Fruit fly (Drosophila melanogaster) whole organism, embryonic: Measurements from ENCODE around the gene CG1273.
A peak's percentile ranks its signal among the peaks of the same experiment; 100 is the strongest.

Experiments
- Adf1 ChIP-seq: fragments of 200-800 bp; sonication (Bioruptor generic); IDR thresholded peaks from 2 replicates; pipeline ENCODE4 v1.3.6; 2022; ENCODE audit warnings: missing biosample characterization, missing genetic modification characterization
- CG10462 ChIP-seq: fragments of 200-800 bp; sonication (Bioruptor generic); optimal IDR thresholded peaks from 2 replicates; lab custom pipeline; 2016; ENCODE audit warnings: missing biosample characterization, missing genetic modification characterization
- CG11247 ChIP-seq: fragments of 200-800 bp; sonication (Bioruptor generic); IDR thresholded peaks from 2 replicates; pipeline ENCODE4 v1.3.6; 2022; ENCODE audit warnings: missing biosample characterization, missing genetic modification characterization
- CG13287 ChIP-seq: fragments of 200-800 bp; sonication (Bioruptor generic); IDR thresholded peaks from 2 replicates; pipeline ENCODE4 v1.3.6; 2022; ENCODE audit warnings: missing biosample characterization, missing genetic modification characterization; ENCODE audit not compliant: partially characterized antibody
- CG13894 ChIP-seq: fragments of 200-800 bp; sonication (Bioruptor generic); optimal IDR thresholded peaks from 3 replicates; lab custom pipeline; 2018; ENCODE audit warnings: missing biosample characterization, mild to moderate bottlenecking, missing genetic modification characterization, moderate library complexity
- CG14710 ChIP-seq: fragments of 200-800 bp; sonication (Bioruptor generic); optimal IDR thresholded peaks from 3 replicates; lab custom pipeline; 2019; ENCODE audit warnings: missing biosample characterization, mild to moderate bottlenecking, missing genetic modification characterization, moderate library complexity
- CG2875 ChIP-seq: fragments of 200-800 bp; sonication (Bioruptor generic); optimal IDR thresholded peaks from 2 replicates; lab custom pipeline; 2017; ENCODE audit warnings: missing biosample characterization, mild to moderate bottlenecking, missing genetic modification characterization, missing genetic modification reagents
- CG31441 ChIP-seq: fragments of 200-800 bp; sonication (Bioruptor generic); IDR thresholded peaks from 2 replicates; pipeline ENCODE4 v1.3.6; 2022; ENCODE audit warnings: missing biosample characterization, missing genetic modification characterization
- CG32532 ChIP-seq: fragments of 200-800 bp; sonication (Bioruptor generic); IDR thresholded peaks from 2 replicates; pipeline ENCODE4 v1.3.6; 2022; ENCODE audit warnings: missing biosample characterization, missing genetic modification characterization
- CG32767 ChIP-seq: fragments of 200-800 bp; sonication (Bioruptor generic); IDR thresholded peaks from 2 replicates; pipeline ENCODE4 v1.3.6; 2022; ENCODE audit warnings: missing biosample characterization, missing genetic modification characterization
- CG33557 ChIP-seq: fragments of 200-800 bp; sonication (Bioruptor generic); optimal IDR thresholded peaks from 2 replicates; lab custom pipeline; 2019; ENCODE audit warnings: missing biosample characterization, mild to moderate bottlenecking, missing genetic modification characterization, moderate library complexity
- CG34422 ChIP-seq: fragments of 200-800 bp; sonication (Bioruptor generic); IDR thresholded peaks from 3 replicates; pipeline ENCODE4 v1.3.6; 2022; ENCODE audit warnings: missing biosample characterization, missing genetic modification characterization
- CG3847 ChIP-seq: fragments of 200-800 bp; sonication (Bioruptor generic); IDR thresholded peaks from 2 replicates; pipeline ENCODE4 v1.3.6; 2022; ENCODE audit warnings: missing biosample characterization, missing genetic modification characterization
- CG3995 ChIP-seq: fragments of 200-800 bp; sonication (Bioruptor generic); optimal IDR thresholded peaks from 3 replicates; lab custom pipeline; 2016; ENCODE audit warnings: missing biosample characterization, missing genetic modification characterization
- CG6654 ChIP-seq: fragments of 200-800 bp; sonication (Bioruptor generic); optimal IDR thresholded peaks from 2 replicates; lab custom pipeline; 2017; ENCODE audit warnings: missing biosample characterization, mild to moderate bottlenecking, missing genetic modification characterization
- CG7987 ChIP-seq: fragments of 200-800 bp; sonication (Bioruptor generic); optimal IDR thresholded peaks from 2 replicates; lab custom pipeline; 2018; ENCODE audit warnings: missing biosample characterization, mild to moderate bottlenecking, missing genetic modification characterization, moderate library complexity
- CG9609 ChIP-seq: fragments of 200-800 bp; sonication (Bioruptor generic); optimal IDR thresholded peaks from 3 replicates; lab custom pipeline; 2016; ENCODE audit warnings: missing biosample characterization, missing genetic modification characterization
- CHES-1-like ChIP-seq: fragments of 200-800 bp; sonication (Bioruptor generic); optimal IDR thresholded peaks from 2 replicates; lab custom pipeline; 2016; ENCODE audit warnings: missing biosample characterization, missing genetic modification characterization
- CrebB ChIP-seq: fragments of 200-800 bp; sonication (Bioruptor generic); optimal IDR thresholded peaks from 3 replicates; lab custom pipeline; 2018; ENCODE audit warnings: missing biosample characterization, mild to moderate bottlenecking, missing genetic modification characterization
- Dbx ChIP-seq: fragments of 200-800 bp; sonication (Bioruptor generic); IDR thresholded peaks from 3 replicates; pipeline ENCODE4 v1.3.6; 2022; ENCODE audit warnings: missing biosample characterization, missing genetic modification characterization
- Deaf1 ChIP-seq: fragments of 200-800 bp; optimal IDR thresholded peaks from 3 replicates; lab custom pipeline; 2019; ENCODE audit warnings: missing biosample characterization, mild to moderate bottlenecking, missing genetic modification characterization, moderate library complexity
- HHEX ChIP-seq: fragments of 200-800 bp; sonication (Bioruptor generic); optimal IDR thresholded peaks from 3 replicates; lab custom pipeline; 2017; ENCODE audit warnings: missing biosample characterization, mild to moderate bottlenecking, missing genetic modification characterization, missing genetic modification reagents
- Hey ChIP-seq: fragments of 200-800 bp; sonication (Bioruptor generic); optimal IDR thresholded peaks from 3 replicates; lab custom pipeline; 2018; ENCODE audit warnings: missing biosample characterization, mild to moderate bottlenecking, missing genetic modification characterization
- Meics ChIP-seq: fragments of 200-800 bp; sonication (Bioruptor generic); optimal IDR thresholded peaks from 2 replicates; lab custom pipeline; 2017; ENCODE audit warnings: missing biosample characterization, mild to moderate bottlenecking, missing genetic modification characterization
- NfI ChIP-seq: fragments of 200-800 bp; sonication (Bioruptor generic); optimal IDR thresholded peaks from 3 replicates; lab custom pipeline; 2018; ENCODE audit warnings: missing biosample characterization, mild to moderate bottlenecking, missing genetic modification characterization, moderate library complexity
- Poxn ChIP-seq: fragments of 200-800 bp; sonication (Bioruptor generic); IDR thresholded peaks from 2 replicates; pipeline ENCODE4 v1.3.6; 2022; ENCODE audit warnings: missing biosample characterization, missing genetic modification characterization
- Sox102F ChIP-seq: fragments of 200-800 bp; sonication (Bioruptor generic); optimal IDR thresholded peaks from 2 replicates; lab custom pipeline; 2018; ENCODE audit warnings: missing biosample characterization, mild to moderate bottlenecking, missing genetic modification characterization, moderate library complexity
- ab ChIP-seq: fragments of 200-800 bp; sonication (Bioruptor generic); optimal IDR thresholded peaks from 2 replicates; lab custom pipeline; 2016; ENCODE audit warnings: missing biosample characterization, missing genetic modification characterization
- br ChIP-seq: fragments of >200 bp; optimal IDR thresholded peaks from 2 replicates; lab custom pipeline; 2017
- cad ChIP-seq: fragments of >200 bp; optimal IDR thresholded peaks from 2 replicates; lab custom pipeline; 2017; ENCODE audit warnings: missing biosample characterization, missing genetic modification characterization
- crc ChIP-seq: fragments of 200-800 bp; sonication (Bioruptor generic); optimal IDR thresholded peaks from 2 replicates; lab custom pipeline; 2016; ENCODE audit warnings: missing biosample characterization, missing genetic modification characterization
- crp ChIP-seq, 2 experiments: fragments of 200-800 bp; sonication (Bioruptor generic); optimal IDR thresholded peaks; 2 replicates in 1 of 2; 3 replicates in 1 of 2; lab custom pipeline; 2017; ENCODE audit warnings: missing biosample characterization in 2 of 2, missing genetic modification characterization in 2 of 2, mild to moderate bottlenecking in 1 of 2, moderate library complexity in 1 of 2
- danr ChIP-seq: fragments of 200-800 bp; sonication (Bioruptor generic); IDR thresholded peaks from 2 replicates; pipeline ENCODE4 v1.3.6; 2022; ENCODE audit warnings: missing biosample characterization, missing genetic modification characterization
- en ChIP-seq: fragments of 200-800 bp; sonication (Bioruptor generic); optimal IDR thresholded peaks from 2 replicates; lab custom pipeline; 2016; ENCODE audit warnings: missing biosample characterization, missing genetic modification characterization
- fd3F ChIP-seq: fragments of 200-800 bp; sonication (Bioruptor generic); optimal IDR thresholded peaks from 2 replicates; lab custom pipeline; 2018; ENCODE audit warnings: missing biosample characterization, mild to moderate bottlenecking, missing genetic modification characterization, moderate library complexity
- fd96Cb ChIP-seq: fragments of 200-800 bp; sonication (Bioruptor generic); optimal IDR thresholded peaks from 2 replicates; lab custom pipeline; 2018; ENCODE audit warnings: missing biosample characterization, mild to moderate bottlenecking, missing genetic modification characterization, moderate library complexity
- gfzf ChIP-seq: fragments of 200-800 bp; sonication (Bioruptor generic); optimal IDR thresholded peaks from 2 replicates; lab custom pipeline; 2016; ENCODE audit warnings: missing biosample characterization, mild to moderate bottlenecking, missing genetic modification characterization, moderate library complexity
- maf-S ChIP-seq: fragments of 200-800 bp; sonication (Bioruptor generic); optimal IDR thresholded peaks from 2 replicates; lab custom pipeline; 2016; ENCODE audit warnings: missing biosample characterization, missing genetic modification characterization
- pan ChIP-seq, 4 experiments: fragments of >200 bp in 3 of 4; fragments of 200-800 bp in 1 of 4; sonication (Bioruptor generic) in 1 of 4; optimal IDR thresholded peaks in 3 of 4; IDR thresholded peaks in 1 of 4; 2 replicates each; pipeline versions ENCODE4 v1.3.6 to Lab custom; 2017 to 2022; ENCODE audit warnings: missing biosample characterization in 2 of 4, missing genetic modification characterization in 2 of 4, mixed read lengths in 1 of 4
- phol ChIP-seq: fragments of 200-800 bp; sonication (Bioruptor generic); optimal IDR thresholded peaks from 3 replicates; lab custom pipeline; 2018; ENCODE audit warnings: missing biosample characterization, mild to moderate bottlenecking, missing genetic modification characterization, moderate library complexity
- pros ChIP-seq: fragments of 200-800 bp; sonication (Bioruptor generic); optimal IDR thresholded peaks from 3 replicates; lab custom pipeline; 2019; ENCODE audit warnings: missing biosample characterization, mild to moderate bottlenecking, missing genetic modification characterization, moderate library complexity
- ssp ChIP-seq: fragments of 200-800 bp; sonication (Bioruptor generic); IDR thresholded peaks from 2 replicates; pipeline ENCODE4 v1.3.6; 2022; ENCODE audit warnings: missing biosample characterization, missing genetic modification characterization
- stwl ChIP-seq: fragments of 200-800 bp; sonication (Bioruptor generic); optimal IDR thresholded peaks from 3 replicates; lab custom pipeline; 2018; ENCODE audit warnings: missing biosample characterization, mild to moderate bottlenecking, missing genetic modification characterization, moderate library complexity
- tap ChIP-seq: fragments of 200-800 bp; optimal IDR thresholded peaks from 3 replicates; lab custom pipeline; 2019; ENCODE audit warnings: missing biosample characterization, mild to moderate bottlenecking, missing genetic modification characterization, moderate library complexity
- trem ChIP-seq: fragments of 200-800 bp; optimal IDR thresholded peaks from 3 replicates; lab custom pipeline; 2019; ENCODE audit warnings: missing biosample characterization, mild to moderate bottlenecking, missing genetic modification characterization, moderate library complexity
- ttk ChIP-seq: fragments of 200-800 bp; sonication (Bioruptor generic); IDR thresholded peaks from 2 replicates; pipeline ENCODE4 v2.1.2; 2022; ENCODE audit warnings: missing biosample characterization, missing genetic modification characterization
- twi ChIP-seq: fragments of 200-800 bp; optimal IDR thresholded peaks from 2 replicates; lab custom pipeline; 2019; ENCODE audit warnings: missing biosample characterization, mild to moderate bottlenecking, missing genetic modification characterization, moderate library complexity
- tx ChIP-seq: fragments of 200-800 bp; sonication (Bioruptor generic); optimal IDR thresholded peaks from 2 replicates; lab custom pipeline; 2016; ENCODE audit warnings: missing biosample characterization, missing genetic modification characterization
- vnd ChIP-seq: fragments of 200-800 bp; sonication (Bioruptor generic); IDR thresholded peaks from 3 replicates; pipeline ENCODE4 v1.3.6; 2022; ENCODE audit warnings: missing biosample characterization, missing genetic modification characterization; ENCODE audit not compliant: partially characterized antibody
- yki ChIP-seq: fragments of >200 bp; optimal IDR thresholded peaks from 3 replicates; lab custom pipeline; 2018
- zfh2 ChIP-seq: fragments of 200-800 bp; sonication (Bioruptor generic); optimal IDR thresholded peaks from 2 replicates; lab custom pipeline; 2016; ENCODE audit warnings: missing biosample characterization, missing genetic modification characterization

CG1273 gene

dm6 chr3L:4282627-4283026 lies 19.1 kb downstream of the CG1273 start, which contains the start of gene CG11583 (continued):
- TF ChIP-seq Meics (GFP tag; lab: Kevin White, UChicago) (no peak), twi (tag; lab: Kevin White, UChicago) (peak; percentile 30), CG32767 (GFP tag; lab: Robert Waterston, UW) (no peak), ab (GFP tag; lab: Kevin White, UChicago) (no peak), fd96Cb (no peak), Sox102F (GFP tag; lab: Kevin White, UChicago) (no peak), NfI (GFP tag; lab: Kevin White, UChicago) (peak; percentile 52), br (lab: Kevin White, UChicago) (no peak), CG2875 (GFP tag; lab: Kevin White, UChicago) (no peak), CG13287 (GFP tag; lab: Robert Waterston, UW) (peak; percentile 38; the same call in 1 of the 2 replicates), ssp (GFP tag; lab: Robert Waterston, UW) (no peak), CG11247 (GFP tag; lab: Robert Waterston, UW) (peak; percentile 9; the same call in 1 of the 2 replicates), CG10462 (GFP tag; lab: Kevin White, UChicago) (no peak), fd3F (GFP tag; lab: Kevin White, UChicago) (no peak), crc (GFP tag; lab: Kevin White, UChicago) (peak; percentile 3), maf-S (peak; percentile 34), CrebB (tag; lab: Kevin White, UChicago) (no peak), CG3847 (peak; percentile 68), gfzf (GFP tag; lab: Kevin White, UChicago) (peak; percentile 32), Adf1 (GFP tag; lab: Robert Waterston, UW) (no peak), CG14710 (peak; percentile 49), CG32532 (GFP tag; lab: Robert Waterston, UW) (peak; percentile 66), CG9609 (GFP tag; lab: Kevin White, UChicago) (peak; percentile 38), Deaf1 (tag; lab: Kevin White, UChicago) (no peak), CG34422 (peak; percentile 63; the same call in 1 of the 3 replicates), CG7987 (GFP tag; lab: Kevin White, UChicago) (peak; percentile 48), CG6654 (GFP tag; lab: Kevin White, UChicago) (no peak), trem (tag; lab: Kevin White, UChicago) (peak; percentile 5), CG31441 (GFP tag; lab: Robert Waterston, UW) (no peak), phol (tag; lab: Kevin White, UChicago) (peak; percentile 54), en (GFP tag; lab: Kevin White, UChicago) (peak; percentile 4), tap (tag; lab: Kevin White, UChicago) (no peak), Hey (tag; lab: Kevin White, UChicago) (no peak), stwl (tag; lab: Kevin White, UChicago) (peak; percentile 92), CG3995 (GFP tag; lab: Kevin White, UChicago) (peak; percentile 51), pros (GFP tag; lab: Kevin White, UChicago) (no peak), Dbx (0 out of 3 replicates have a peak, but pooled peaks have one; percentile 40), cad (GFP tag; lab: Kevin White, UChicago) (no peak), tx (GFP tag; lab: Kevin White, UChicago) (peak; percentile 20), CG13894 (tag; lab: Kevin White, UChicago) (no peak), HHEX (GFP tag; lab: Kevin White, UChicago) (peak; percentile 18), zfh2 (GFP tag; lab: Kevin White, UChicago) (peak; percentile 51), ttk (GFP tag; lab: Robert Waterston, UW) (no peak), CHES-1-like (GFP tag; lab: Kevin White, UChicago) (peak; percentile 60), Poxn (GFP tag; lab: Robert Waterston, UW) (no peak), CG33557 (GFP tag; lab: Kevin White, UChicago) (peak; percentile 13), yki (lab: Kevin White, UChicago) (no peak), vnd (GFP tag; lab: Robert Waterston, UW) (no peak), crp (GFP tag; optimal IDR thresholded peaks at IDR 0.05; lab: Kevin White, UChicago) (peak in 1 of 2 experiments; percentile 9), pan (optimal IDR thresholded peaks at IDR 0.05; lab: Kevin White, UChicago) (no peak), pan (GFP tag; optimal IDR thresholded peaks at IDR 0.05 in 1 of 2, IDR thresholded peaks at IDR 0.05 in 1 of 2) (peak in 1 of 2 experiments; percentile 17), danr (GFP tag; lab: Robert Waterston, UW) (no peak)
